Fruit fly (Drosophila melanogaster) whole organism, embryonic: ENCODE data around the gene N.
A peak's percentile ranks its signal among the peaks of the same experiment; 100 is the strongest.

ENCODE experiments used
- Abd-B ChIP-seq: fragments of 200-800 bp; sonication (Bioruptor generic); optimal IDR thresholded peaks from 2 replicates; lab custom pipeline; 2018; ENCODE audit warnings: missing biosample characterization, mild to moderate bottlenecking, missing genetic modification characterization, moderate library complexity
- Adf1 ChIP-seq: fragments of 200-800 bp; sonication (Bioruptor generic); IDR thresholded peaks from 2 replicates; pipeline ENCODE4 v1.3.6; 2022; ENCODE audit warnings: missing biosample characterization, missing genetic modification characterization
- B-H2 ChIP-seq: fragments of 200-800 bp; sonication (Bioruptor generic); optimal IDR thresholded peaks from 2 replicates; lab custom pipeline; 2018; ENCODE audit warnings: missing biosample characterization, mild to moderate bottlenecking, missing genetic modification characterization
- Bgb ChIP-seq: fragments of 200-800 bp; sonication (Bioruptor generic); IDR thresholded peaks from 2 replicates; pipeline ENCODE4 v1.3.6; 2022; ENCODE audit warnings: missing biosample characterization, missing genetic modification characterization; ENCODE audit not compliant: partially characterized antibody
- BtbVII ChIP-seq: fragments of 200-800 bp; sonication (Bioruptor generic); optimal IDR thresholded peaks from 3 replicates; lab custom pipeline; 2017; ENCODE audit warnings: missing biosample characterization, mild to moderate bottlenecking, missing genetic modification characterization
- C15 ChIP-seq: fragments of 200-800 bp; sonication (Bioruptor generic); IDR thresholded peaks from 3 replicates; pipeline ENCODE4 v1.3.6; 2022; ENCODE audit warnings: missing biosample characterization, missing genetic modification characterization
- CG10267 ChIP-seq: fragments of 200-800 bp; sonication (Bioruptor generic); optimal IDR thresholded peaks from 2 replicates; lab custom pipeline; 2018; ENCODE audit warnings: missing biosample characterization, mild to moderate bottlenecking, missing genetic modification characterization, moderate library complexity
- CG10321 ChIP-seq: fragments of 200-800 bp; sonication (Bioruptor generic); IDR thresholded peaks from 2 replicates; pipeline ENCODE4 v1.3.6; 2022; ENCODE audit warnings: missing biosample characterization, missing genetic modification characterization
- CG10462 ChIP-seq: fragments of 200-800 bp; sonication (Bioruptor generic); optimal IDR thresholded peaks from 2 replicates; lab custom pipeline; 2016; ENCODE audit warnings: missing biosample characterization, missing genetic modification characterization
- CG11085 ChIP-seq: fragments of 200-800 bp; sonication (Bioruptor generic); IDR thresholded peaks from 2 replicates; pipeline ENCODE4 v1.3.6; 2022; ENCODE audit warnings: missing biosample characterization, missing genetic modification characterization
- CG12942 ChIP-seq: fragments of 200-800 bp; sonication (Bioruptor generic); optimal IDR thresholded peaks from 3 replicates; lab custom pipeline; 2016; ENCODE audit warnings: missing biosample characterization, missing genetic modification characterization
- CG13287 ChIP-seq: fragments of 200-800 bp; sonication (Bioruptor generic); IDR thresholded peaks from 2 replicates; pipeline ENCODE4 v1.3.6; 2022; ENCODE audit warnings: missing biosample characterization, missing genetic modification characterization; ENCODE audit not compliant: partially characterized antibody
- CG14441 ChIP-seq: fragments of 200-800 bp; sonication (Bioruptor generic); IDR thresholded peaks from 2 replicates; pipeline ENCODE4 v1.3.6; 2022; ENCODE audit warnings: missing biosample characterization, missing genetic modification characterization
- CG18599 ChIP-seq: fragments of 200-800 bp; sonication (Bioruptor generic); optimal IDR thresholded peaks from 3 replicates; lab custom pipeline; 2017; ENCODE audit warnings: missing biosample characterization, missing genetic modification characterization, mild to moderate bottlenecking, moderate library complexity, missing genetic modification reagents
- CG34376 ChIP-seq: fragments of 200-800 bp; sonication (Bioruptor generic); optimal IDR thresholded peaks from 2 replicates; lab custom pipeline; 2018; ENCODE audit warnings: missing biosample characterization, mild to moderate bottlenecking, missing genetic modification characterization
- CG7963 ChIP-seq: fragments of 200-800 bp; sonication (Bioruptor generic); IDR thresholded peaks from 3 replicates; pipeline ENCODE4 v1.3.6; 2022; ENCODE audit warnings: missing biosample characterization, missing genetic modification characterization; ENCODE audit not compliant: partially characterized antibody
- CG8290 ChIP-seq, 3 experiments: fragments of 200-800 bp; sonication (Bioruptor generic); optimal IDR thresholded peaks; 2 replicates each; lab custom pipeline; 2016 to 2019; ENCODE audit warnings: missing biosample characterization in 3 of 3, missing genetic modification characterization in 3 of 3, mild to moderate bottlenecking in 2 of 3, moderate library complexity in 1 of 3
- CG8765 ChIP-seq: fragments of 200-800 bp; sonication (Bioruptor generic); IDR thresholded peaks from 2 replicates; pipeline ENCODE4 v1.3.6; 2022; ENCODE audit warnings: missing biosample characterization, missing genetic modification characterization
- Deaf1 ChIP-seq: fragments of 200-800 bp; optimal IDR thresholded peaks from 3 replicates; lab custom pipeline; 2019; ENCODE audit warnings: missing biosample characterization, mild to moderate bottlenecking, missing genetic modification characterization, moderate library complexity
- GATAe ChIP-seq: fragments of 200-800 bp; sonication (Bioruptor generic); conservative IDR thresholded peaks from 2 replicates; pipeline ENCODE4 v1.3.6; 2022; ENCODE audit warnings: missing biosample characterization, missing genetic modification characterization
- Hand ChIP-seq: fragments of 200-800 bp; sonication (Bioruptor generic); optimal IDR thresholded peaks from 2 replicates; lab custom pipeline; 2017; ENCODE audit warnings: mild to moderate bottlenecking, missing biosample characterization, missing genetic modification reagents, missing genetic modification characterization
- Hsf ChIP-seq: fragments of 200-800 bp; sonication (Bioruptor generic); optimal IDR thresholded peaks from 3 replicates; lab custom pipeline; 2016; ENCODE audit warnings: missing biosample characterization, missing genetic modification characterization
- Jarid2 ChIP-seq: fragments of 200-800 bp; sonication (Bioruptor generic); optimal IDR thresholded peaks from 3 replicates; lab custom pipeline; 2017; ENCODE audit warnings: mild to moderate bottlenecking, missing biosample characterization, missing genetic modification reagents, missing genetic modification characterization
- Med ChIP-seq: fragments of 200-800 bp; sonication (Bioruptor generic); peaks from one replicate; lab custom pipeline; 2016; ENCODE audit warnings: missing biosample characterization, missing genetic modification characterization, mild to moderate bottlenecking, inconsistent platforms, moderate library complexity
- Nf-YC ChIP-seq: fragments of 200-800 bp; optimal IDR thresholded peaks from 3 replicates; lab custom pipeline; 2019; ENCODE audit warnings: missing biosample characterization, mild to moderate bottlenecking, missing genetic modification characterization, moderate library complexity
- Opbp ChIP-seq: fragments of 200-800 bp; sonication (Bioruptor generic); IDR thresholded peaks from 3 replicates; pipeline ENCODE4 v1.3.6; 2022; ENCODE audit warnings: missing biosample characterization, missing genetic modification characterization; ENCODE audit not compliant: partially characterized antibody
- Xrp1 ChIP-seq: fragments of 200-800 bp; sonication (Bioruptor generic); IDR thresholded peaks from 2 replicates; pipeline ENCODE4 v1.3.6; 2022; ENCODE audit warnings: missing biosample characterization, missing genetic modification characterization
- cato ChIP-seq: fragments of 200-800 bp; sonication (Bioruptor generic); optimal IDR thresholded peaks from 2 replicates; lab custom pipeline; 2016; ENCODE audit warnings: missing biosample characterization, missing genetic modification characterization, borderline replicate concordance
- crol ChIP-seq: fragments of 200-800 bp; sonication (Bioruptor generic); IDR thresholded peaks from 2 replicates; pipeline ENCODE4 v1.3.6; 2022; ENCODE audit warnings: missing biosample characterization, missing genetic modification characterization
- dati ChIP-seq: fragments of 200-800 bp; sonication (Bioruptor generic); IDR thresholded peaks from 2 replicates; pipeline ENCODE4 v1.3.6; 2022; ENCODE audit warnings: missing biosample characterization, missing genetic modification characterization
- exex ChIP-seq: fragments of 200-800 bp; sonication (Bioruptor generic); optimal IDR thresholded peaks from 4 replicates; lab custom pipeline; 2018; ENCODE audit warnings: missing biosample characterization, mild to moderate bottlenecking, missing genetic modification characterization, moderate library complexity
- fu2 ChIP-seq: fragments of 200-800 bp; sonication (Bioruptor generic); optimal IDR thresholded peaks from 2 replicates; lab custom pipeline; 2016; ENCODE audit warnings: missing biosample characterization, missing genetic modification characterization
- gce ChIP-seq: fragments of 200-800 bp; sonication (Bioruptor generic); IDR thresholded peaks from 3 replicates; pipeline ENCODE4 v1.3.6; 2022; ENCODE audit warnings: missing biosample characterization, missing genetic modification characterization
- grn ChIP-seq: fragments of 200-800 bp; sonication (Bioruptor generic); optimal IDR thresholded peaks from 3 replicates; lab custom pipeline; 2017; ENCODE audit warnings: missing biosample characterization, missing genetic modification characterization
- h ChIP-seq: fragments of >200 bp; optimal IDR thresholded peaks from 2 replicates; lab custom pipeline; 2017
- insv ChIP-seq, 2 experiments: fragments of 200-800 bp; sonication (Bioruptor generic); optimal IDR thresholded peaks; 3 replicates each; lab custom pipeline; 2016 to 2018; ENCODE audit warnings: missing biosample characterization in 2 of 2, missing genetic modification characterization in 2 of 2
- ken ChIP-seq: fragments of 200-800 bp; sonication (Bioruptor generic); IDR thresholded peaks from 3 replicates; pipeline ENCODE4 v1.3.6; 2022; ENCODE audit warnings: missing biosample characterization, missing genetic modification characterization
- lab ChIP-seq: fragments of 200-800 bp; sonication (Bioruptor generic); optimal IDR thresholded peaks from 3 replicates; lab custom pipeline; 2017; ENCODE audit warnings: missing biosample characterization, missing genetic modification characterization, mild to moderate bottlenecking, moderate library complexity, missing genetic modification reagents
- mirr ChIP-seq: fragments of 200-800 bp; sonication (Bioruptor generic); optimal IDR thresholded peaks from 3 replicates; lab custom pipeline; 2018; ENCODE audit warnings: missing biosample characterization, mild to moderate bottlenecking, missing genetic modification characterization
- rib ChIP-seq: fragments of 200-800 bp; sonication (Bioruptor generic); IDR thresholded peaks from 2 replicates; pipeline ENCODE4 v1.3.6; 2022; ENCODE audit warnings: missing biosample characterization, missing genetic modification characterization
- scrt ChIP-seq: fragments of 200-800 bp; sonication (Bioruptor generic); optimal IDR thresholded peaks from 2 replicates; lab custom pipeline; 2018; ENCODE audit warnings: missing biosample characterization, mild to moderate bottlenecking, missing genetic modification characterization, moderate library complexity
- sd ChIP-seq: fragments of 200-800 bp; sonication (Bioruptor generic); optimal IDR thresholded peaks from 3 replicates; lab custom pipeline; 2018; ENCODE audit warnings: missing biosample characterization, mild to moderate bottlenecking, missing genetic modification characterization, moderate library complexity
- sens-2 ChIP-seq: fragments of 200-800 bp; sonication (Bioruptor generic); IDR thresholded peaks from 2 replicates; pipeline ENCODE4 v1.3.6; 2022; ENCODE audit warnings: missing biosample characterization, missing genetic modification characterization
- sr ChIP-seq: fragments of 200-800 bp; sonication (Bioruptor generic); IDR thresholded peaks from 3 replicates; pipeline ENCODE4 v1.3.6; 2022; ENCODE audit warnings: missing biosample characterization, missing genetic modification characterization
- sug ChIP-seq: fragments of 200-800 bp; optimal IDR thresholded peaks from 2 replicates; lab custom pipeline; 2019; ENCODE audit warnings: missing biosample characterization, mild to moderate bottlenecking, missing genetic modification characterization, moderate library complexity
- tna ChIP-seq: fragments of 200-800 bp; sonication (Bioruptor generic); IDR thresholded peaks from 2 replicates; pipeline ENCODE4 v1.3.6; 2022; ENCODE audit warnings: missing biosample characterization, missing genetic modification characterization; ENCODE audit not compliant: partially characterized antibody
- trem ChIP-seq: fragments of 200-800 bp; optimal IDR thresholded peaks from 3 replicates; lab custom pipeline; 2019; ENCODE audit warnings: missing biosample characterization, mild to moderate bottlenecking, missing genetic modification characterization, moderate library complexity
- vfl ChIP-seq: fragments of 200-800 bp; sonication (Bioruptor generic); optimal IDR thresholded peaks from 2 replicates; lab custom pipeline; 2016; ENCODE audit warnings: missing biosample characterization, missing genetic modification characterization
- yki ChIP-seq: fragments of >200 bp; optimal IDR thresholded peaks from 3 replicates; lab custom pipeline; 2018
- z ChIP-seq: fragments of 200-800 bp; sonication (Bioruptor generic); IDR thresholded peaks from 3 replicates; pipeline ENCODE4 v1.3.6; 2022; ENCODE audit warnings: missing biosample characterization, missing genetic modification characterization

Gene N

dm6 chrX:3176193-3176592, 41.5 kb downstream of the N start, which contains the start of gene dnc (continued):
- TF ChIP-seq cato (GFP tag; lab: Kevin White, UChicago) (no peak), ken (GFP tag; lab: Robert Waterston, UW) (no peak), z (GFP tag; lab: Robert Waterston, UW) (peak; percentile 99), Adf1 (GFP tag; lab: Robert Waterston, UW) (peak; percentile 37; the same call in 1 of the 2 replicates), Bgb (peak; percentile 69; the same call in 1 of the 2 replicates), yki (lab: Kevin White, UChicago) (peak; percentile 43), h (lab: Kevin White, UChicago) (no peak), sr (GFP tag; lab: Robert Waterston, UW) (no peak), fu2 (GFP tag; lab: Kevin White, UChicago) (no peak), CG8765 (GFP tag; lab: Robert Waterston, UW) (no peak), CG10321 (GFP tag; lab: Robert Waterston, UW) (peak; percentile 32; the same call in 1 of the 2 replicates), Hand (GFP tag; lab: Kevin White, UChicago) (peak; percentile 36), dati (GFP tag; lab: Robert Waterston, UW) (no peak), Med (GFP tag; lab: Kevin White, UChicago) (peak; percentile 65), CG7963 (no peak), scrt (GFP tag; lab: Kevin White, UChicago) (peak; percentile 13), trem (tag; lab: Kevin White, UChicago) (no peak), Opbp (GFP tag; lab: Robert Waterston, UW) (0 out of 3 replicates have a peak, but pooled peaks have one; percentile 55), Deaf1 (tag; lab: Kevin White, UChicago) (peak; percentile 79), CG13287 (GFP tag; lab: Robert Waterston, UW) (peak; percentile 31), Xrp1 (GFP tag; lab: Robert Waterston, UW) (0 out of 2 replicates have a peak, but pooled peaks have one; percentile 9), gce (GFP tag; lab: Robert Waterston, UW) (no peak), Nf-YC (tag; lab: Kevin White, UChicago) (no peak), CG10267 (no peak), tna (GFP tag; lab: Robert Waterston, UW) (peak; percentile 59), Jarid2 (GFP tag; lab: Kevin White, UChicago) (peak; percentile 54), BtbVII (peak; percentile 22)

- peak; percentile 4 for TF ChIP-seq Med (GFP tag; lab: Kevin White, UChicago)
- peak; percentile 26 for TF ChIP-seq Deaf1 (tag; lab: Kevin White, UChicago)
- TF ChIP-seq Hsf (GFP tag; lab: Kevin White, UChicago) = no peak
- no peak for TF ChIP-seq vfl (GFP tag; lab: Kevin White, UChicago)
- TF ChIP-seq C15 (GFP tag; lab: Robert Waterston, UW) = no peak
- 0 out of 2 replicates have a peak, but pooled peaks have one; percentile 51 for TF ChIP-seq rib (GFP tag; lab: Robert Waterston, UW)
- TF ChIP-seq sd (tag; lab: Kevin White, UChicago) = peak; percentile 77
- TF ChIP-seq CG11085 (GFP tag; lab: Robert Waterston, UW) = no peak
- peak; percentile 16 for TF ChIP-seq CG18599 (GFP tag; lab: Kevin White, UChicago)
- TF ChIP-seq exex = peak; percentile 47
- TF ChIP-seq CG34376 (GFP tag; lab: Kevin White, UChicago) = peak; percentile 8
- TF ChIP-seq CG10462 (GFP tag; lab: Kevin White, UChicago) = no peak
- TF ChIP-seq GATAe (GFP tag; lab: Robert Waterston, UW) = peak; percentile 68
- TF ChIP-seq B-H2 (GFP tag; lab: Kevin White, UChicago) = no peak
- peak; percentile 15 for TF ChIP-seq lab (GFP tag; lab: Kevin White, UChicago)
- peak in 1 of 2 experiments; percentile 81 for TF ChIP-seq insv (GFP tag; optimal IDR thresholded peaks at IDR 0.05; lab: Kevin White, UChicago)
- peak; percentile 8; the same call in 1 of the 2 replicates for TF ChIP-seq CG14441 (GFP tag; lab: Robert Waterston, UW)
- peak; percentile 81 for TF ChIP-seq crol (GFP tag; lab: Robert Waterston, UW)
- peak; percentile 12 for TF ChIP-seq grn (GFP tag; lab: Kevin White, UChicago)
- no peak for TF ChIP-seq Abd-B
- peak; percentile 39 for TF ChIP-seq sug (tag; lab: Kevin White, UChicago)
- TF ChIP-seq mirr (GFP tag; lab: Kevin White, UChicago) = peak; percentile 40
- TF ChIP-seq sens-2 (GFP tag; lab: Robert Waterston, UW) = no peak
- TF ChIP-seq CG8290 (GFP tag; optimal IDR thresholded peaks at IDR 0.05; lab: Kevin White, UChicago) = no peak
- TF ChIP-seq CG8290 (tag; optimal IDR thresholded peaks at IDR 0.05; lab: Kevin White, UChicago) = peak in 1 of 2 experiments; percentile 30
- TF ChIP-seq CG12942 (GFP tag; lab: Kevin White, UChicago) = no peak
Observed at dm6 chrX:3186550-3186949, 51.9 kb downstream of the N start.
